Worm (Caenorhabditis elegans) whole organism, L2 larva: Measurements from ENCODE around the gene nlp-82.

Experiments
- C34F6.9 ChIP-seq: fragments of 150-350 bp; optimal IDR thresholded peaks from 2 replicates; lab custom pipeline; 2014; ENCODE audit warnings: missing biosample characterization, missing genetic modification characterization
- F13H6.1 ChIP-seq: sonication (generic microtip); optimal IDR thresholded peaks from 2 replicates; lab custom pipeline; 2016; ENCODE audit warnings: missing genetic modification characterization, missing compliant biosample characterization
- R02D3.7 ChIP-seq: fragments of 150-350 bp; optimal IDR thresholded peaks from 2 replicates; lab custom pipeline; 2014; ENCODE audit warnings: missing biosample characterization, missing genetic modification characterization
- Y55F3AM.14 ChIP-seq: fragments of 200-800 bp; sonication (Bioruptor generic); optimal IDR thresholded peaks from 2 replicates; lab custom pipeline; 2018; ENCODE audit warnings: mild to moderate bottlenecking, missing genetic modification characterization, missing compliant biosample characterization
- ZK546.5 ChIP-seq: sonication (generic microtip); optimal IDR thresholded peaks from 2 replicates; lab custom pipeline; 2017; ENCODE audit warnings: missing biosample characterization, missing genetic modification characterization
- alr-1 ChIP-seq: fragments of 150-350 bp; optimal IDR thresholded peaks from 2 replicates; lab custom pipeline; 2014; ENCODE audit warnings: missing biosample characterization, missing genetic modification characterization
- aly-2 ChIP-seq: fragments of 150-350 bp; optimal IDR thresholded peaks from 2 replicates; lab custom pipeline; 2014; ENCODE audit warnings: missing biosample characterization, missing genetic modification characterization
- ama-1 ChIP-seq: fragments of 150-350 bp; optimal IDR thresholded peaks from 2 replicates; lab custom pipeline; 2018; ENCODE audit warnings: inconsistent platforms
- blmp-1 ChIP-seq: sonication (generic microtip); optimal IDR thresholded peaks from 2 replicates; lab custom pipeline; 2017; ENCODE audit warnings: missing genetic modification characterization, mild to moderate bottlenecking, missing compliant biosample characterization, antibody characterized with exemption, moderate library complexity; ENCODE audit not compliant: insufficient read depth
- ceh-16 ChIP-seq: fragments of 150-350 bp; optimal IDR thresholded peaks from 2 replicates; lab custom pipeline; 2014; ENCODE audit warnings: missing biosample characterization, missing genetic modification characterization
- ceh-82 ChIP-seq: fragments of 150-350 bp; optimal IDR thresholded peaks from 2 replicates; lab custom pipeline; 2014; ENCODE audit warnings: missing biosample characterization, missing genetic modification characterization
- crh-2 ChIP-seq: sonication (generic microtip); optimal IDR thresholded peaks from 2 replicates; lab custom pipeline; 2017; ENCODE audit warnings: missing biosample characterization, missing genetic modification characterization
- dmd-4 ChIP-seq: sonication (generic microtip); optimal IDR thresholded peaks from 2 replicates; lab custom pipeline; 2017; ENCODE audit warnings: missing biosample characterization, missing genetic modification characterization
- egl-27 ChIP-seq: sonication (generic microtip); optimal IDR thresholded peaks from 3 replicates; lab custom pipeline; 2017; ENCODE audit warnings: missing biosample characterization, missing genetic modification reagents, missing genetic modification characterization
- elt-1 ChIP-seq: fragments of 150-350 bp; optimal IDR thresholded peaks from 2 replicates; lab custom pipeline; 2014; ENCODE audit warnings: missing biosample characterization, missing genetic modification characterization
- elt-3 ChIP-seq: sonication (generic microtip); optimal IDR thresholded peaks from 2 replicates; lab custom pipeline; 2017; ENCODE audit warnings: missing biosample characterization, missing genetic modification characterization
- fos-1 ChIP-seq: fragments of 150-350 bp; optimal IDR thresholded peaks from 2 replicates; lab custom pipeline; 2014; ENCODE audit warnings: missing biosample characterization, missing genetic modification characterization
- gmeb-1 ChIP-seq: fragments of 150-350 bp; optimal IDR thresholded peaks from 2 replicates; lab custom pipeline; 2014; ENCODE audit warnings: missing biosample characterization, missing genetic modification characterization
- lin-11 ChIP-seq: fragments of 150-350 bp; sonication (generic microtip); optimal IDR thresholded peaks from 2 replicates; lab custom pipeline; 2014; ENCODE audit warnings: missing biosample characterization, missing genetic modification characterization, inconsistent platforms, mixed read lengths
- lin-13 ChIP-seq: fragments of 150-350 bp; optimal IDR thresholded peaks from 2 replicates; lab custom pipeline; 2014; ENCODE audit warnings: missing biosample characterization, missing genetic modification reagents, missing genetic modification characterization
- lin-39 ChIP-seq: fragments of 150-350 bp; optimal IDR thresholded peaks from 2 replicates; lab custom pipeline; 2014; ENCODE audit warnings: missing biosample characterization, missing genetic modification reagents, missing genetic modification characterization
- lsy-2 ChIP-seq, 2 experiments: fragments of 150-350 bp in 1 of 2; sonication (generic microtip) in 1 of 2; optimal IDR thresholded peaks; 2 replicates each; lab custom pipeline; 2014 to 2017; ENCODE audit warnings: missing biosample characterization in 2 of 2, missing genetic modification characterization in 2 of 2
- mab-5 ChIP-seq: fragments of 150-350 bp; optimal IDR thresholded peaks from 2 replicates; lab custom pipeline; 2014; ENCODE audit warnings: missing biosample characterization, missing genetic modification characterization
- mbf-1 ChIP-seq: sonication (generic microtip); optimal IDR thresholded peaks from 2 replicates; lab custom pipeline; 2017; ENCODE audit warnings: missing biosample characterization, missing genetic modification characterization
- mdl-1 ChIP-seq, 2 experiments: fragments of 150-350 bp in 1 of 2; sonication (generic microtip) in 1 of 2; optimal IDR thresholded peaks; 2 replicates each; lab custom pipeline; 2017; ENCODE audit warnings: missing biosample characterization in 2 of 2, missing genetic modification characterization in 2 of 2
- nhr-10 ChIP-seq: sonication (generic microtip); optimal IDR thresholded peaks from 2 replicates; lab custom pipeline; 2017; ENCODE audit warnings: missing biosample characterization, missing genetic modification characterization
- nhr-11 ChIP-seq: fragments of 150-350 bp; optimal IDR thresholded peaks from 2 replicates; lab custom pipeline; 2014; ENCODE audit warnings: missing biosample characterization, missing genetic modification characterization
- nhr-12 ChIP-seq: fragments of 150-350 bp; optimal IDR thresholded peaks from 2 replicates; lab custom pipeline; 2014; ENCODE audit warnings: missing biosample characterization, missing genetic modification characterization
- nhr-129 ChIP-seq: fragments of 150-350 bp; optimal IDR thresholded peaks from 2 replicates; lab custom pipeline; 2014; ENCODE audit warnings: missing biosample characterization, missing genetic modification characterization
- nhr-21 ChIP-seq: fragments of 150-350 bp; optimal IDR thresholded peaks from 2 replicates; lab custom pipeline; 2014; ENCODE audit warnings: missing biosample characterization, missing genetic modification characterization
- nhr-23 ChIP-seq: fragments of 150-350 bp; optimal IDR thresholded peaks from 2 replicates; lab custom pipeline; 2014; ENCODE audit warnings: missing biosample characterization, missing genetic modification reagents, missing genetic modification characterization
- nhr-237 ChIP-seq: fragments of 150-350 bp; optimal IDR thresholded peaks from 2 replicates; lab custom pipeline; 2014; ENCODE audit warnings: missing biosample characterization, missing genetic modification characterization
- nhr-25 ChIP-seq: fragments of 150-350 bp; sonication (generic microtip); optimal IDR thresholded peaks from 3 replicates; lab custom pipeline; 2014; ENCODE audit warnings: missing biosample characterization, missing genetic modification characterization
- nhr-6 ChIP-seq: fragments of 150-350 bp; optimal IDR thresholded peaks from 2 replicates; lab custom pipeline; 2014; ENCODE audit warnings: missing biosample characterization, missing genetic modification characterization
- nhr-77 ChIP-seq: fragments of 150-350 bp; optimal IDR thresholded peaks from 2 replicates; lab custom pipeline; 2014; ENCODE audit warnings: missing biosample characterization, missing genetic modification characterization
- peb-1 ChIP-seq: fragments of 150-350 bp; optimal IDR thresholded peaks from 2 replicates; lab custom pipeline; 2014; ENCODE audit warnings: missing biosample characterization, missing genetic modification characterization
- sem-4 ChIP-seq: fragments of 150-350 bp; optimal IDR thresholded peaks from 2 replicates; lab custom pipeline; 2014; ENCODE audit warnings: missing biosample characterization, missing genetic modification reagents, missing genetic modification characterization
- skn-1 ChIP-seq: sonication (generic microtip); optimal IDR thresholded peaks from 2 replicates; lab custom pipeline; 2017; ENCODE audit warnings: missing biosample characterization, missing genetic modification characterization
- sma-3 ChIP-seq: sonication (generic microtip); optimal IDR thresholded peaks from 2 replicates; lab custom pipeline; 2016; ENCODE audit warnings: missing genetic modification reagents, missing genetic modification characterization, missing compliant biosample characterization
- sma-9 ChIP-seq, 2 experiments: fragments of 150-350 bp in 1 of 2; sonication (generic microtip) in 1 of 2; optimal IDR thresholded peaks; 2 replicates each; lab custom pipeline; 2014 to 2016; ENCODE audit warnings: missing genetic modification characterization in 2 of 2, mild to moderate bottlenecking in 1 of 2, missing biosample characterization in 1 of 2, missing compliant biosample characterization in 1 of 2, missing genetic modification reagents in 1 of 2, moderate library complexity in 1 of 2
- snpc-4 ChIP-seq: fragments of 150-350 bp; optimal IDR thresholded peaks from 2 replicates; lab custom pipeline; 2014; ENCODE audit warnings: missing biosample characterization, missing genetic modification characterization
- unc-39 ChIP-seq: fragments of 150-350 bp; optimal IDR thresholded peaks from 2 replicates; lab custom pipeline; 2014; ENCODE audit warnings: missing biosample characterization, missing genetic modification characterization
- unc-55 ChIP-seq: fragments of 150-350 bp; sonication (generic microtip); optimal IDR thresholded peaks from 3 replicates; lab custom pipeline; 2014; ENCODE audit warnings: missing biosample characterization, missing genetic modification reagents, missing genetic modification characterization
- unc-62 ChIP-seq: fragments of 150-350 bp; optimal IDR thresholded peaks from 2 replicates; lab custom pipeline; 2014; ENCODE audit warnings: missing biosample characterization, missing genetic modification reagents, missing genetic modification characterization
- zag-1 ChIP-seq: fragments of 150-350 bp; optimal IDR thresholded peaks from 2 replicates; lab custom pipeline; 2014; ENCODE audit warnings: missing biosample characterization, missing genetic modification characterization
- ztf-1 ChIP-seq: fragments of 200-800 bp; sonication (Bioruptor generic); conservative IDR thresholded peaks from 2 replicates; pipeline ENCODE4 v1.3.6; 2022; ENCODE audit warnings: missing genetic modification characterization, missing compliant biosample characterization
- ztf-11 ChIP-seq: sonication (generic microtip); optimal IDR thresholded peaks from 2 replicates; lab custom pipeline; 2017; ENCODE audit warnings: missing biosample characterization, missing genetic modification characterization
- ztf-4 ChIP-seq: fragments of 150-350 bp; optimal IDR thresholded peaks from 2 replicates; lab custom pipeline; 2014; ENCODE audit warnings: missing biosample characterization, missing genetic modification characterization

Gene nlp-82

DNA sequence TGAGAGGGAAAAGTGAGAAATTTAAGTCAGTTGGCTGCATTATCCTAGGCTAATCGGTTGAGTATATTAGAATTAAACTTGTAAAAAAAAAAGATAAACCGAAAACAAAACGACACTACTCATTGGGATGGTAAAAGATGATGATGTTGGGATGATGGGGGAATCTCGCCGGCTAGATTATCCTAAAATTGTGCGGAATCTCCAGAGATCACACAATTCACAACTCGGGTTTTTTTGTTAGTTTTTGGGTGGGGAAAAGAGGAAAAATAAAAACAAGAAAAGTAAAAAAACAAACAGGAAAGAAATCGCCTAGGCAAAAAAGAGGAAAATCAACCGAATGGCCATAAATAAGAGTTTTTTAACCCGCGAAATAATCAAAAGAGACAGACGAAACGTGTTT, 21.1 kb upstream of the nlp-82 start:
- no peak for TF ChIP-seq nhr-25 (tag; lab: Kevin White, UChicago)
- TF ChIP-seq crh-2 (tag; lab: Kevin White, UChicago) = peak; percentile 8
- TF ChIP-seq lsy-2 (tag; optimal IDR thresholded peaks at IDR 0.05; lab: Kevin White, UChicago) = peak in 1 of 2 experiments; percentile 6

DNA sequence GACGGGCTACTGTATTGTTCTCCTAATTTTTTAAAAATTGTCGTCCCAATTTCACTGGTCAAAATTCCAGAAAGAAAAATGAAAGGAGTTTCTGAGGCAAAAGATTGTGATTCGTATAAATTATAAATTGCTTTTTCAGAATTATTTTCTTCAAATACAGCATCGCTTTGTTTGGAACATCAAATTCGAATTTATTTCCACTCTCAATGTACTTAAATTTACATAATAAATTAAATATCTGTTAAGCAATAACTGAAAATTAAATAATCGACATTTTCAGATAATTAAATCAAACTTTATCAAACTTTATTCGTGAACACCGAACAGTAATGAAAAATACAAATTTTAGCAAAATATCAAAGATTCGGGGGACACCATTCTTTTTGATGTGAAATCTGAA, 20.6 kb upstream of the nlp-82 start:
- TF ChIP-seq nhr-77 (no peak), ZK546.5 (tag; lab: Kevin White, UChicago) (no peak), R02D3.7 (tag; lab: Kevin White, UChicago) (no peak), nhr-25 (tag; lab: Kevin White, UChicago) (no peak), lin-13 (no peak), egl-27 (tag; lab: Kevin White, UChicago) (no peak), sma-3 (GFP tag; lab: Kevin White, UChicago) (no peak), blmp-1 (tag; lab: Kevin White, UChicago) (no peak), ceh-16 (tag; lab: Kevin White, UChicago) (no peak), dmd-4 (tag; lab: Kevin White, UChicago) (no peak), nhr-10 (no peak), lin-39 (tag; lab: Kevin White, UChicago) (no peak), mab-5 (tag; lab: Kevin White, UChicago) (no peak)

DNA sequence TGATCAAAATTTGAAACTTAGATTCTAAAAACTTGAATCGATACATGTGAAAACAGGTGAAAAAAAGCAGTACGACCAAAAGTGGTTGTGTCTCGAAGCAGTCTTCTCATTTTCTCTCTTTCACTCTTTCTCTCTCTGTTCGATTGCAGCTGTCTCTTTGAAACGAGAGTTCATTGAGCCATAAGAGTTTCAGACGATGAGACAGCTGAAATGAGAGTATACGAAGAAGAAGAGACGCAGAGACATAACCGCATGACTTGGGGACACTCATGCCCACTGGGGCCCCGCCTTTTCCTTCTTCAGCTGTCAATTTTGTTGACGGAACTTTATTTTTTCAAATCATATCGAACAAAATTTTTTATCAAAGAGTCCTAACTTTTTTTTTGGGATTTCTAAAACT, 19.9 kb upstream of the nlp-82 start:
- TF ChIP-seq gmeb-1 (peak; percentile 73), lsy-2 (tag; optimal IDR thresholded peaks at IDR 0.05; lab: Kevin White, UChicago) (peak; percentile 63 to 90), nhr-10 (no peak), egl-27 (tag; lab: Kevin White, UChicago) (peak; percentile 79), ama-1 (lab: Kevin White, UChicago) (peak; percentile 82), Y55F3AM.14 (GFP tag; lab: Kevin White, UChicago) (peak; percentile 6), elt-3 (tag; lab: Kevin White, UChicago) (no peak), nhr-77 (no peak), nhr-11 (tag; lab: Kevin White, UChicago) (no peak), mbf-1 (tag; lab: Kevin White, UChicago) (no peak), crh-2 (tag; lab: Kevin White, UChicago) (peak; percentile 92), lin-39 (tag; lab: Kevin White, UChicago) (no peak), F13H6.1 (tag; lab: Kevin White, UChicago) (peak; percentile 89), lin-11 (tag; lab: Kevin White, UChicago) (peak; percentile 62), nhr-6 (tag; lab: Kevin White, UChicago) (peak; percentile 81), snpc-4 (peak; percentile 66), nhr-25 (tag; lab: Kevin White, UChicago) (peak; percentile 90), unc-62 (GFP tag; lab: Kevin White, UChicago) (no peak), unc-39 (tag; lab: Kevin White, UChicago) (no peak), aly-2 (no peak), ztf-1 (GFP tag; lab: Robert Waterston, UW) (no peak), nhr-129 (tag; lab: Kevin White, UChicago) (peak; percentile 89), unc-55 (GFP tag; lab: Kevin White, UChicago) (peak; percentile 74), ztf-11 (no peak), nhr-23 (tag; lab: Kevin White, UChicago) (no peak), fos-1 (tag; lab: Kevin White, UChicago) (peak; percentile 95), sma-3 (GFP tag; lab: Kevin White, UChicago) (peak; percentile 77), skn-1 (tag; lab: Kevin White, UChicago) (no peak), R02D3.7 (tag; lab: Kevin White, UChicago) (no peak), mab-5 (tag; lab: Kevin White, UChicago) (peak; percentile 83), blmp-1 (tag; lab: Kevin White, UChicago) (peak; percentile 62), nhr-237 (no peak), ztf-4 (tag; lab: Kevin White, UChicago) (peak; percentile 73), ceh-82 (tag; lab: Kevin White, UChicago) (no peak), lin-13 (peak; percentile 63), zag-1 (peak; percentile 76), sem-4 (tag; lab: Kevin White, UChicago) (peak; percentile 7), ceh-16 (tag; lab: Kevin White, UChicago) (no peak), C34F6.9 (peak; percentile 92), elt-1 (tag; lab: Kevin White, UChicago) (no peak), nhr-21 (tag; lab: Kevin White, UChicago) (peak; percentile 70), ZK546.5 (tag; lab: Kevin White, UChicago) (no peak), peb-1 (tag; lab: Kevin White, UChicago) (no peak), nhr-12 (tag; lab: Kevin White, UChicago) (no peak), sma-9 (GFP tag; optimal IDR thresholded peaks at IDR 0.05; lab: Kevin White, UChicago) (peak; percentile 90), sma-9 (tag; optimal IDR thresholded peaks at IDR 0.05; lab: Kevin White, UChicago) (no peak), mdl-1 (tag; optimal IDR thresholded peaks at IDR 0.05; lab: Kevin White, UChicago) (peak; percentile 67 to 89), dmd-4 (tag; lab: Kevin White, UChicago) (no peak), alr-1 (tag; lab: Kevin White, UChicago) (no peak)
